Worm (Caenorhabditis elegans) whole organism, late embryonic: ENCODE measurements around the gene C34F6.9.
A peak's percentile ranks its signal among the peaks of the same experiment; 100 is the strongest.

Source experiments
- C08G9.2 ChIP-seq: sonication (generic microtip); optimal IDR thresholded peaks from 2 replicates; lab custom pipeline; 2016; ENCODE audit warnings: mild to moderate bottlenecking, missing genetic modification characterization, moderate library complexity, missing compliant biosample characterization
- F13H6.1 ChIP-seq: sonication (generic microtip); optimal IDR thresholded peaks from 2 replicates; lab custom pipeline; 2016; ENCODE audit warnings: missing genetic modification characterization, missing compliant biosample characterization
- K02D7.2 ChIP-seq: sonication (generic microtip); optimal IDR thresholded peaks from 2 replicates; lab custom pipeline; 2017; ENCODE audit warnings: mild to moderate bottlenecking, missing genetic modification characterization, missing compliant biosample characterization
- K09A11.1 ChIP-seq: sonication (generic microtip); optimal IDR thresholded peaks from 2 replicates; lab custom pipeline; 2017; ENCODE audit warnings: antibody characterized with exemption, mild to moderate bottlenecking, missing genetic modification characterization, missing compliant biosample characterization; ENCODE audit not compliant: insufficient read depth
- ahr-1 ChIP-seq: sonication (generic microtip); optimal IDR thresholded peaks from 2 replicates; lab custom pipeline; 2016; ENCODE audit warnings: missing genetic modification characterization, missing compliant biosample characterization
- ceh-18 ChIP-seq: sonication (generic microtip); optimal IDR thresholded peaks from 2 replicates; lab custom pipeline; 2016; ENCODE audit warnings: missing genetic modification characterization, missing compliant biosample characterization
- ceh-2 ChIP-seq: sonication (generic microtip); optimal IDR thresholded peaks from 2 replicates; lab custom pipeline; 2016; ENCODE audit warnings: missing genotype, missing genetic modification characterization, missing compliant biosample characterization
- ceh-22 ChIP-seq: sonication (generic microtip); optimal IDR thresholded peaks from 2 replicates; lab custom pipeline; 2017; ENCODE audit warnings: missing biosample characterization, missing genetic modification characterization
- ceh-24 ChIP-seq: sonication (generic microtip); optimal IDR thresholded peaks from 2 replicates; lab custom pipeline; 2016; ENCODE audit warnings: mild to moderate bottlenecking, missing genetic modification characterization, missing compliant biosample characterization
- ceh-31 ChIP-seq: sonication (generic microtip); optimal IDR thresholded peaks from 2 replicates; lab custom pipeline; 2016; ENCODE audit warnings: missing genetic modification characterization, missing compliant biosample characterization
- ceh-34 ChIP-seq: sonication (generic microtip); optimal IDR thresholded peaks from 2 replicates; lab custom pipeline; 2016; ENCODE audit warnings: mild to moderate bottlenecking, missing genetic modification characterization, missing compliant biosample characterization
- ceh-6 ChIP-seq: fragments of 200-800 bp; sonication (Bioruptor generic); optimal IDR thresholded peaks from 2 replicates; lab custom pipeline; 2018; ENCODE audit warnings: mild to moderate bottlenecking, missing genetic modification characterization, missing compliant biosample characterization
- che-1 ChIP-seq: sonication (generic microtip); optimal IDR thresholded peaks from 2 replicates; lab custom pipeline; 2016; ENCODE audit warnings: mild to moderate bottlenecking, missing genetic modification characterization, missing compliant biosample characterization
- elt-2 ChIP-seq: sonication (generic microtip); optimal IDR thresholded peaks from 2 replicates; lab custom pipeline; 2016; ENCODE audit warnings: missing genetic modification reagents, missing genetic modification characterization, missing compliant biosample characterization
- elt-4 ChIP-seq: sonication (generic microtip); optimal IDR thresholded peaks from 2 replicates; lab custom pipeline; 2016; ENCODE audit warnings: missing genetic modification characterization, missing compliant biosample characterization
- ets-4 ChIP-seq: sonication (generic microtip); optimal IDR thresholded peaks from 2 replicates; lab custom pipeline; 2016; ENCODE audit warnings: missing genetic modification characterization, missing compliant biosample characterization
- eyg-1 ChIP-seq: sonication (generic microtip); optimal IDR thresholded peaks from 2 replicates; lab custom pipeline; 2016; ENCODE audit warnings: missing genotype, missing genetic modification characterization, missing compliant biosample characterization
- fax-1 ChIP-seq: sonication (generic microtip); optimal IDR thresholded peaks from 2 replicates; lab custom pipeline; 2016; ENCODE audit warnings: missing genotype, missing genetic modification characterization, missing compliant biosample characterization
- fkh-10 ChIP-seq: fragments of 150-350 bp; optimal IDR thresholded peaks from 2 replicates; lab custom pipeline; 2014; ENCODE audit warnings: missing biosample characterization, missing genetic modification reagents, missing genetic modification characterization
- fkh-6 ChIP-seq: sonication (generic microtip); optimal IDR thresholded peaks from 2 replicates; lab custom pipeline; 2016; ENCODE audit warnings: missing genetic modification characterization, missing compliant biosample characterization
- gmeb-2 ChIP-seq: sonication (generic microtip); optimal IDR thresholded peaks from 2 replicates; lab custom pipeline; 2016; ENCODE audit warnings: missing genetic modification characterization, inconsistent platforms, missing compliant biosample characterization
- hlh-13 ChIP-seq: fragments of 200-800 bp; sonication (Bioruptor generic); optimal IDR thresholded peaks from 2 replicates; lab custom pipeline; 2018; ENCODE audit warnings: mild to moderate bottlenecking, missing genetic modification characterization, missing compliant biosample characterization
- hlh-15 ChIP-seq: sonication (generic microtip); optimal IDR thresholded peaks from 2 replicates; lab custom pipeline; 2016; ENCODE audit warnings: missing genetic modification characterization, missing compliant biosample characterization
- hlh-6 ChIP-seq: sonication (generic microtip); optimal IDR thresholded peaks from 2 replicates; lab custom pipeline; 2016; ENCODE audit warnings: missing genotype, missing genetic modification characterization, missing compliant biosample characterization
- hlh-8 ChIP-seq: sonication (generic microtip); optimal IDR thresholded peaks from 2 replicates; lab custom pipeline; 2016; ENCODE audit warnings: missing genotype, missing genetic modification characterization, missing compliant biosample characterization
- lim-6 ChIP-seq: sonication (generic microtip); optimal IDR thresholded peaks from 2 replicates; lab custom pipeline; 2016; ENCODE audit warnings: missing genetic modification characterization, missing compliant biosample characterization
- lin-11 ChIP-seq: fragments of 200-800 bp; sonication (Bioruptor generic); optimal IDR thresholded peaks from 2 replicates; lab custom pipeline; 2018; ENCODE audit warnings: mild to moderate bottlenecking, missing genetic modification characterization, missing compliant biosample characterization
- madf-2 ChIP-seq: sonication (generic microtip); optimal IDR thresholded peaks from 2 replicates; lab custom pipeline; 2017; ENCODE audit warnings: missing genetic modification characterization, missing compliant biosample characterization
- nfya-1 ChIP-seq: sonication (generic microtip); optimal IDR thresholded peaks from 2 replicates; lab custom pipeline; 2017; ENCODE audit warnings: missing genetic modification characterization, mild to moderate bottlenecking, missing compliant biosample characterization, antibody characterized with exemption, moderate library complexity
- nhr-11 ChIP-seq: fragments of 150-350 bp; optimal IDR thresholded peaks from 2 replicates; lab custom pipeline; 2014; ENCODE audit warnings: missing biosample characterization, missing genetic modification characterization
- nhr-232 ChIP-seq: sonication (generic microtip); optimal IDR thresholded peaks from 2 replicates; lab custom pipeline; 2016; ENCODE audit warnings: missing genetic modification characterization, missing compliant biosample characterization
- odd-2 ChIP-seq: sonication (generic microtip); optimal IDR thresholded peaks from 2 replicates; lab custom pipeline; 2017; ENCODE audit warnings: antibody characterized with exemption, mild to moderate bottlenecking, missing genetic modification characterization, missing compliant biosample characterization
- pag-3 ChIP-seq: sonication (generic microtip); optimal IDR thresholded peaks from 2 replicates; lab custom pipeline; 2016; ENCODE audit warnings: missing compliant biosample characterization, missing genetic modification characterization, borderline replicate concordance
- pat-9 ChIP-seq: fragments of 200-800 bp; sonication (Bioruptor generic); optimal IDR thresholded peaks from 2 replicates; lab custom pipeline; 2018; ENCODE audit warnings: mild to moderate bottlenecking, missing genetic modification characterization, moderate library complexity, missing compliant biosample characterization
- pax-1 ChIP-seq: fragments of 150-350 bp; optimal IDR thresholded peaks from 2 replicates; lab custom pipeline; 2014; ENCODE audit warnings: missing biosample characterization, missing genetic modification characterization
- pha-4 ChIP-seq: fragments of 150-350 bp; optimal IDR thresholded peaks from 2 replicates; lab custom pipeline; 2018; ENCODE audit warnings: missing biosample characterization, missing genetic modification reagents, missing genetic modification characterization
- pqm-1 ChIP-seq: sonication (generic microtip); optimal IDR thresholded peaks from 2 replicates; lab custom pipeline; 2016; ENCODE audit warnings: missing genetic modification characterization, missing compliant biosample characterization
- pros-1 ChIP-seq: fragments of 150-350 bp; optimal IDR thresholded peaks from 2 replicates; lab custom pipeline; 2014; ENCODE audit warnings: missing biosample characterization, missing genetic modification reagents, missing genetic modification characterization
- ref-2 ChIP-seq: sonication (generic microtip); optimal IDR thresholded peaks from 2 replicates; lab custom pipeline; 2016; ENCODE audit warnings: missing genetic modification characterization, missing compliant biosample characterization
- rnt-1 ChIP-seq: sonication (generic microtip); optimal IDR thresholded peaks from 2 replicates; lab custom pipeline; 2016; ENCODE audit warnings: missing genetic modification characterization, missing compliant biosample characterization
- sdc-2 ChIP-seq: sonication (generic microtip); optimal IDR thresholded peaks from 2 replicates; lab custom pipeline; 2016; ENCODE audit warnings: missing genotype, missing genetic modification characterization, missing compliant biosample characterization
- sox-2 ChIP-seq: fragments of 200-800 bp; sonication (Bioruptor generic); IDR thresholded peaks from 2 replicates; pipeline ENCODE4 v1.3.6; 2022; ENCODE audit warnings: missing genetic modification reagents, missing genetic modification characterization, missing compliant biosample characterization
- syd-9 ChIP-seq: sonication (generic microtip); optimal IDR thresholded peaks from 2 replicates; lab custom pipeline; 2016; ENCODE audit warnings: mild to moderate bottlenecking, missing genetic modification characterization, moderate library complexity, missing compliant biosample characterization
- tbx-2 ChIP-seq: sonication (generic microtip); optimal IDR thresholded peaks from 2 replicates; lab custom pipeline; 2016; ENCODE audit warnings: missing genetic modification characterization, missing compliant biosample characterization
- tbx-7 ChIP-seq: sonication (generic microtip); optimal IDR thresholded peaks from 2 replicates; lab custom pipeline; 2016; ENCODE audit warnings: missing genotype, missing genetic modification characterization, missing compliant biosample characterization
- ttx-3 ChIP-seq: sonication (generic microtip); optimal IDR thresholded peaks from 2 replicates; lab custom pipeline; 2016; ENCODE audit warnings: missing genetic modification reagents, missing genetic modification characterization, missing compliant biosample characterization
- unc-42 ChIP-seq: sonication (generic microtip); optimal IDR thresholded peaks from 2 replicates; lab custom pipeline; 2016; ENCODE audit warnings: missing genotype, missing genetic modification characterization, missing compliant biosample characterization
- unc-55 ChIP-seq: sonication (generic microtip); optimal IDR thresholded peaks from 2 replicates; lab custom pipeline; 2017; ENCODE audit warnings: missing biosample characterization, missing genetic modification reagents, missing genetic modification characterization
- ztf-16 ChIP-seq: sonication (generic microtip); optimal IDR thresholded peaks from 2 replicates; lab custom pipeline; 2017; ENCODE audit warnings: missing genetic modification characterization, missing compliant biosample characterization

The C34F6.9 gene

ce11 chrX:11264715-11265114 is 42.3 kb upstream of the C34F6.9 start:
- TF ChIP-seq F13H6.1 (tag; lab: Kevin White, UChicago) (no peak), madf-2 (tag; lab: Kevin White, UChicago) (no peak), pha-4 (tag; lab: Kevin White, UChicago) (no peak), hlh-15 (tag; lab: Kevin White, UChicago) (no peak), fax-1 (tag; lab: Kevin White, UChicago) (no peak), odd-2 (tag; lab: Kevin White, UChicago) (no peak), syd-9 (no peak), hlh-6 (tag; lab: Kevin White, UChicago) (no peak), ahr-1 (tag; lab: Kevin White, UChicago) (no peak), gmeb-2 (tag; lab: Kevin White, UChicago) (no peak), rnt-1 (no peak), sdc-2 (no peak), pat-9 (tag; lab: Kevin White, UChicago) (no peak), tbx-2 (tag; lab: Kevin White, UChicago) (no peak), C08G9.2 (no peak), ets-4 (tag; lab: Kevin White, UChicago) (no peak), pax-1 (no peak), fkh-6 (tag; lab: Kevin White, UChicago) (no peak), ceh-24 (tag; lab: Kevin White, UChicago) (no peak)
- TF ChIP-seq, all 69 proteins: peak for 0

DNA sequence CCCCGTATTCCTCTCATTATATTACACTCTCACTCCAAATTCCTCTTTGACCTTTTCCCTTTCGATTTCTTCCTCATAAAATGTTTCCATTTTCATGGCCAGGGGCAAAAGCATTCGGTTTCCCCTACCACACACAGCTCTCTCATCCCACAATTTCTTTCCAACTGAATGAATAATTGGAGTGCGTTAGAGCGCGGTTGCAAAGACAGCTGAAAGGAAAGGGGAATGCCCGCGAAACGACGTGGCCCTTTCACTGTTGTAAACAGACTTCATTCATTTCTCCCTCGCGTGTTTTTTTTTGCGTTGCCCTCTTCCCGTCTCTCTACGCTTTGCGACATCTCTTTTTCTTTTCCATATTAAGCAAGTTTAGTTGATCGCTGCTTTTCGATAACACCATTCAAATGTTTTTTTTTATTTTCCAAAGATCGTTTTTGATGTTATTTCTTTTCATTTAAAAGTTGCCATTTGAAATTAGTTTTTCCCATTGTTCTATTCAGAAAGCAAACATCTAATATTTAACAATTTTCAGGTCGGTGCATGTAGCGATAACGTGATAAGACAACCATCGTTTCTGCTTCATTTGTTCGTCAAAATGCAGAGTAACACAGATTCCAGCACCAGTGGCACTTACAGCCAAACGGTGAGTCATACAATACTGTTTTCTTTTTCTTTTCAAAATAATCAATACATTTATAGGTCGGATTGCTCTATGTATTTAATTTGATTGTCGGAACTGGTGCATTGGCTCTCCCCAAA is 40.0 kb upstream of the C34F6.9 start, which contains the start of gene C03A3.2:
C03A3.2 (plus strand) TSS at position 530 of the 756 bp plus-strand sequence.
- no peak for TF ChIP-seq eyg-1 (tag; lab: Kevin White, UChicago)
- no peak for TF ChIP-seq hlh-8 (tag; lab: Kevin White, UChicago)
- no peak for TF ChIP-seq hlh-13
- no peak for TF ChIP-seq pqm-1
- TF ChIP-seq nhr-11 (tag; lab: Kevin White, UChicago) = no peak
- no peak for TF ChIP-seq che-1 (tag; lab: Kevin White, UChicago)
- TF ChIP-seq ceh-31 (tag; lab: Kevin White, UChicago) = peak; percentile 94
- TF ChIP-seq elt-4 (tag; lab: Kevin White, UChicago) = no peak
- TF ChIP-seq pax-1 = no peak
- no peak for TF ChIP-seq ztf-16 (tag; lab: Kevin White, UChicago)
- TF ChIP-seq hlh-6 (tag; lab: Kevin White, UChicago) = no peak
- TF ChIP-seq fkh-6 (tag; lab: Kevin White, UChicago) = no peak
- TF ChIP-seq K02D7.2 (tag; lab: Kevin White, UChicago) = no peak
- peak; percentile 81 for TF ChIP-seq ceh-18 (tag; lab: Kevin White, UChicago)
- peak; percentile 2 for TF ChIP-seq ref-2 (tag; lab: Kevin White, UChicago)
- TF ChIP-seq tbx-7 (tag; lab: Kevin White, UChicago) = no peak
- TF ChIP-seq ets-4 (tag; lab: Kevin White, UChicago) = no peak
- TF ChIP-seq nhr-232 (tag; lab: Kevin White, UChicago) = no peak
- TF ChIP-seq pag-3 = no peak
- no peak for TF ChIP-seq ceh-22 (tag; lab: Kevin White, UChicago)
- TF ChIP-seq C08G9.2 = no peak
- no peak for TF ChIP-seq ttx-3 (tag; lab: Kevin White, UChicago)
- no peak for TF ChIP-seq sox-2 (GFP tag; lab: Robert Waterston, UW)
- TF ChIP-seq F13H6.1 (tag; lab: Kevin White, UChicago) = no peak
- TF ChIP-seq unc-42 = peak; percentile 90
- no peak for TF ChIP-seq fkh-10
- TF ChIP-seq ahr-1 (tag; lab: Kevin White, UChicago) = no peak
- TF ChIP-seq ceh-24 (tag; lab: Kevin White, UChicago) = no peak
- peak; percentile 20 for TF ChIP-seq rnt-1
- TF ChIP-seq lin-11 (tag; lab: Kevin White, UChicago) = no peak
- TF ChIP-seq pat-9 (tag; lab: Kevin White, UChicago) = no peak
- TF ChIP-seq ceh-2 (tag; lab: Kevin White, UChicago) = no peak
- TF ChIP-seq elt-2 = no peak
- TF ChIP-seq lim-6 = no peak
- peak; percentile 77 for TF ChIP-seq nfya-1 (tag; lab: Kevin White, UChicago)
- no peak for TF ChIP-seq unc-55
- no peak for TF ChIP-seq K09A11.1 (tag; lab: Kevin White, UChicago)
- peak; percentile 23 for TF ChIP-seq ceh-6 (GFP tag; lab: Kevin White, UChicago)
- peak; percentile 66 for TF ChIP-seq ceh-34
- TF ChIP-seq pros-1 = peak; percentile 43
- no peak for TF ChIP-seq pha-4 (tag; lab: Kevin White, UChicago)
